Worm (Caenorhabditis elegans) whole organism, L2 larva: ENCODE data around the gene lips-12.
"Not testable (repeated sequence)": the region's sequence is repeated elsewhere in the genome, so short reads cannot be mapped to it uniquely, and the experiment has no call there.

Experiments used
- C34F6.9 ChIP-seq: fragments of 150-350 bp; optimal IDR thresholded peaks from 2 replicates; lab custom pipeline; 2014; ENCODE audit warnings: missing biosample characterization, missing genetic modification characterization
- F13H6.1 ChIP-seq: sonication (generic microtip); optimal IDR thresholded peaks from 2 replicates; lab custom pipeline; 2016; ENCODE audit warnings: missing genetic modification characterization, missing compliant biosample characterization
- R02D3.7 ChIP-seq: fragments of 150-350 bp; optimal IDR thresholded peaks from 2 replicates; lab custom pipeline; 2014; ENCODE audit warnings: missing biosample characterization, missing genetic modification characterization
- Y55F3AM.14 ChIP-seq: fragments of 200-800 bp; sonication (Bioruptor generic); optimal IDR thresholded peaks from 2 replicates; lab custom pipeline; 2018; ENCODE audit warnings: mild to moderate bottlenecking, missing genetic modification characterization, missing compliant biosample characterization
- ZK546.5 ChIP-seq: sonication (generic microtip); optimal IDR thresholded peaks from 2 replicates; lab custom pipeline; 2017; ENCODE audit warnings: missing biosample characterization, missing genetic modification characterization
- alr-1 ChIP-seq: fragments of 150-350 bp; optimal IDR thresholded peaks from 2 replicates; lab custom pipeline; 2014; ENCODE audit warnings: missing biosample characterization, missing genetic modification characterization
- ama-1 ChIP-seq: fragments of 150-350 bp; optimal IDR thresholded peaks from 2 replicates; lab custom pipeline; 2018; ENCODE audit warnings: inconsistent platforms
- blmp-1 ChIP-seq: sonication (generic microtip); optimal IDR thresholded peaks from 2 replicates; lab custom pipeline; 2017; ENCODE audit warnings: missing genetic modification characterization, mild to moderate bottlenecking, missing compliant biosample characterization, antibody characterized with exemption, moderate library complexity; ENCODE audit not compliant: insufficient read depth
- ceh-16 ChIP-seq: fragments of 150-350 bp; optimal IDR thresholded peaks from 2 replicates; lab custom pipeline; 2014; ENCODE audit warnings: missing biosample characterization, missing genetic modification characterization
- ceh-82 ChIP-seq: fragments of 150-350 bp; optimal IDR thresholded peaks from 2 replicates; lab custom pipeline; 2014; ENCODE audit warnings: missing biosample characterization, missing genetic modification characterization
- dmd-4 ChIP-seq: sonication (generic microtip); optimal IDR thresholded peaks from 2 replicates; lab custom pipeline; 2017; ENCODE audit warnings: missing biosample characterization, missing genetic modification characterization
- egl-27 ChIP-seq: sonication (generic microtip); optimal IDR thresholded peaks from 3 replicates; lab custom pipeline; 2017; ENCODE audit warnings: missing biosample characterization, missing genetic modification reagents, missing genetic modification characterization
- elt-3 ChIP-seq: sonication (generic microtip); optimal IDR thresholded peaks from 2 replicates; lab custom pipeline; 2017; ENCODE audit warnings: missing biosample characterization, missing genetic modification characterization
- fos-1 ChIP-seq: fragments of 150-350 bp; optimal IDR thresholded peaks from 2 replicates; lab custom pipeline; 2014; ENCODE audit warnings: missing biosample characterization, missing genetic modification characterization
- gmeb-1 ChIP-seq: fragments of 150-350 bp; optimal IDR thresholded peaks from 2 replicates; lab custom pipeline; 2014; ENCODE audit warnings: missing biosample characterization, missing genetic modification characterization
- lin-11 ChIP-seq: fragments of 150-350 bp; sonication (generic microtip); optimal IDR thresholded peaks from 2 replicates; lab custom pipeline; 2014; ENCODE audit warnings: missing biosample characterization, missing genetic modification characterization, inconsistent platforms, mixed read lengths
- lin-13 ChIP-seq: fragments of 150-350 bp; optimal IDR thresholded peaks from 2 replicates; lab custom pipeline; 2014; ENCODE audit warnings: missing biosample characterization, missing genetic modification reagents, missing genetic modification characterization
- lin-39 ChIP-seq: fragments of 150-350 bp; optimal IDR thresholded peaks from 2 replicates; lab custom pipeline; 2014; ENCODE audit warnings: missing biosample characterization, missing genetic modification reagents, missing genetic modification characterization
- lsy-2 ChIP-seq, 2 experiments: fragments of 150-350 bp in 1 of 2; sonication (generic microtip) in 1 of 2; optimal IDR thresholded peaks; 2 replicates each; lab custom pipeline; 2014 to 2017; ENCODE audit warnings: missing biosample characterization in 2 of 2, missing genetic modification characterization in 2 of 2
- mdl-1 ChIP-seq, 2 experiments: fragments of 150-350 bp in 1 of 2; sonication (generic microtip) in 1 of 2; optimal IDR thresholded peaks; 2 replicates each; lab custom pipeline; 2017; ENCODE audit warnings: missing biosample characterization in 2 of 2, missing genetic modification characterization in 2 of 2
- nhr-10 ChIP-seq: sonication (generic microtip); optimal IDR thresholded peaks from 2 replicates; lab custom pipeline; 2017; ENCODE audit warnings: missing biosample characterization, missing genetic modification characterization
- nhr-11 ChIP-seq: fragments of 150-350 bp; optimal IDR thresholded peaks from 2 replicates; lab custom pipeline; 2014; ENCODE audit warnings: missing biosample characterization, missing genetic modification characterization
- nhr-12 ChIP-seq: fragments of 150-350 bp; optimal IDR thresholded peaks from 2 replicates; lab custom pipeline; 2014; ENCODE audit warnings: missing biosample characterization, missing genetic modification characterization
- nhr-129 ChIP-seq: fragments of 150-350 bp; optimal IDR thresholded peaks from 2 replicates; lab custom pipeline; 2014; ENCODE audit warnings: missing biosample characterization, missing genetic modification characterization
- nhr-21 ChIP-seq: fragments of 150-350 bp; optimal IDR thresholded peaks from 2 replicates; lab custom pipeline; 2014; ENCODE audit warnings: missing biosample characterization, missing genetic modification characterization
- nhr-23 ChIP-seq: fragments of 150-350 bp; optimal IDR thresholded peaks from 2 replicates; lab custom pipeline; 2014; ENCODE audit warnings: missing biosample characterization, missing genetic modification reagents, missing genetic modification characterization
- nhr-237 ChIP-seq: fragments of 150-350 bp; optimal IDR thresholded peaks from 2 replicates; lab custom pipeline; 2014; ENCODE audit warnings: missing biosample characterization, missing genetic modification characterization
- nhr-25 ChIP-seq: fragments of 150-350 bp; sonication (generic microtip); optimal IDR thresholded peaks from 3 replicates; lab custom pipeline; 2014; ENCODE audit warnings: missing biosample characterization, missing genetic modification characterization
- nhr-6 ChIP-seq: fragments of 150-350 bp; optimal IDR thresholded peaks from 2 replicates; lab custom pipeline; 2014; ENCODE audit warnings: missing biosample characterization, missing genetic modification characterization
- nhr-77 ChIP-seq: fragments of 150-350 bp; optimal IDR thresholded peaks from 2 replicates; lab custom pipeline; 2014; ENCODE audit warnings: missing biosample characterization, missing genetic modification characterization
- peb-1 ChIP-seq: fragments of 150-350 bp; optimal IDR thresholded peaks from 2 replicates; lab custom pipeline; 2014; ENCODE audit warnings: missing biosample characterization, missing genetic modification characterization
- sem-4 ChIP-seq: fragments of 150-350 bp; optimal IDR thresholded peaks from 2 replicates; lab custom pipeline; 2014; ENCODE audit warnings: missing biosample characterization, missing genetic modification reagents, missing genetic modification characterization
- skn-1 ChIP-seq: sonication (generic microtip); optimal IDR thresholded peaks from 2 replicates; lab custom pipeline; 2017; ENCODE audit warnings: missing biosample characterization, missing genetic modification characterization
- sma-3 ChIP-seq: sonication (generic microtip); optimal IDR thresholded peaks from 2 replicates; lab custom pipeline; 2016; ENCODE audit warnings: missing genetic modification reagents, missing genetic modification characterization, missing compliant biosample characterization
- sma-9 ChIP-seq, 2 experiments: fragments of 150-350 bp in 1 of 2; sonication (generic microtip) in 1 of 2; optimal IDR thresholded peaks; 2 replicates each; lab custom pipeline; 2014 to 2016; ENCODE audit warnings: missing genetic modification characterization in 2 of 2, mild to moderate bottlenecking in 1 of 2, missing biosample characterization in 1 of 2, missing compliant biosample characterization in 1 of 2, missing genetic modification reagents in 1 of 2, moderate library complexity in 1 of 2
- snpc-4 ChIP-seq: fragments of 150-350 bp; optimal IDR thresholded peaks from 2 replicates; lab custom pipeline; 2014; ENCODE audit warnings: missing biosample characterization, missing genetic modification characterization
- unc-55 ChIP-seq: fragments of 150-350 bp; sonication (generic microtip); optimal IDR thresholded peaks from 3 replicates; lab custom pipeline; 2014; ENCODE audit warnings: missing biosample characterization, missing genetic modification reagents, missing genetic modification characterization
- unc-62 ChIP-seq: fragments of 150-350 bp; optimal IDR thresholded peaks from 2 replicates; lab custom pipeline; 2014; ENCODE audit warnings: missing biosample characterization, missing genetic modification reagents, missing genetic modification characterization
- zag-1 ChIP-seq: fragments of 150-350 bp; optimal IDR thresholded peaks from 2 replicates; lab custom pipeline; 2014; ENCODE audit warnings: missing biosample characterization, missing genetic modification characterization
- ztf-1 ChIP-seq: fragments of 200-800 bp; sonication (Bioruptor generic); conservative IDR thresholded peaks from 2 replicates; pipeline ENCODE4 v1.3.6; 2022; ENCODE audit warnings: missing genetic modification characterization, missing compliant biosample characterization

The lips-12 gene

DNA sequence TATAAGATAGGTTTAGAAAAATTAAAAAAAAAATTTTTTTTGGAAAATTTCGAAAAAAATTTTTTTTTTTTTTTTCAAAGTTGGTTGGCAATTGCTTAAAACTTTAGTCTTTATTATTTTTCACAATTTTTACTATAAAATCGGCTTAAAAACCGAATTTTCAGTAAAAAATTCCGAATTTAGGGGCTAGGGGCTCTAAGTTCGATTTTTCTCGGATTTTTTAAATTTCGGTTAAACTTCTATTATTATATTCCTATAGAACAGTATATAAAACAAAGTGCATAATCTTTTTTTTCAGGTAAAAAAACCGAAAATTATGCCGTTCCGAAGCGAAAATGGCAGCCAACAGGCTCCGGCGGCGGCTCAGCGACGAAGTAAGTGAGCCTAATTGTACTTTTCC is 22.5 kb upstream of the lips-12 start, which contains the start of gene pod-2:
TSS of gene pod-2 (plus strand) at position 301 of the 400 bp plus-strand sequence.
- no peak for TF ChIP-seq nhr-237 (tag; lab: Kevin White, UChicago)
- TF ChIP-seq nhr-23 = no peak
- no peak for TF ChIP-seq ztf-1 (GFP tag; lab: Robert Waterston, UW)
- no peak for TF ChIP-seq Y55F3AM.14 (GFP tag; lab: Kevin White, UChicago)
- TF ChIP-seq egl-27 (tag; lab: Kevin White, UChicago) = no peak
- TF ChIP-seq snpc-4 (tag; lab: Kevin White, UChicago) = no peak
- no peak for TF ChIP-seq sem-4
- no peak for TF ChIP-seq ceh-16
- no peak for TF ChIP-seq ceh-82 (tag; lab: Kevin White, UChicago)
- no peak for TF ChIP-seq sma-9 (GFP tag; optimal IDR thresholded peaks at IDR 0.05; lab: Kevin White, UChicago)
- no peak for TF ChIP-seq sma-9 (tag; optimal IDR thresholded peaks at IDR 0.05; lab: Kevin White, UChicago)
- no peak for TF ChIP-seq nhr-77 (tag; lab: Kevin White, UChicago)
- TF ChIP-seq mdl-1 (tag; optimal IDR thresholded peaks at IDR 0.05; lab: Kevin White, UChicago) = no peak
- no peak for TF ChIP-seq skn-1

DNA sequence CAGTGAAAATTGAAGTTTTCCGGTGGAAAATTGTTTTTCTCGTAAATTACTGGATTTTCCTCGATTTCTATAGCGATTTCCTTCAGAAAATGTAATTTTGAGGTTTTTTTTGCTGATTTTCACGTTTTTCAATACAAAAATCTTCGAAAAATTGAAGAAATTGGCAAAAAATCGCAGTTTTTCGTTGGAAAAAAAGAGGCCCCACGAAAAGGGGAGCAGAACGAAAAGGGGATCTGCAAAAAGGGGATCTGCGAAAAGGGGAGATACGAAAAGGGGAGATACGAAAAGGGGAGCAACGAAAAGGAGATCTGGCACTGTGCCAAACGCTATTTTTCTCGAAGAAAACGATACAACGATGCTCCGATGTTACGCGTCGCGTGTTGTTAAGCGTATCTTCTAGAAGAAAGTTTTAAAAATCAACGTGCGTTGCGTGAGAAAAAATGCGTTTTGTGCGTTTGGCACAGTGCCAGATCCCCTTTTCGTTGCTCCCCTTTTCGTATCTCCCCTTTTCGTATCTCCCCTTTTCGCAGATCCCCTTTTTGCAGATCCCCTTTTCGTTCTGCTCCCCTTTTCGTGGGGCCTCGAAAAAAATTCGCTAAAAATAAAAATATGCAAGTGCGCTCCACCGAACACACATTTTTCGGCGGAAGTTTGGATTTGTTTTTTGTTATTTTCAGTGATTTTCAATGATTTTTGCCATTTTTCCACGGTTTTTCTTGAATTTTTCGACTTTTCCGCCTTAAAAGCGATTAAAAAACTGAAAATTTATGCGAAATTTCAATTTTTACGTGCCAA is 20.5 kb upstream of the lips-12 start:
- peak; percentile 20 for TF ChIP-seq sma-9 (GFP tag; optimal IDR thresholded peaks at IDR 0.05; lab: Kevin White, UChicago)
- not testable (repeated sequence) for TF ChIP-seq sma-9 (tag; optimal IDR thresholded peaks at IDR 0.05; lab: Kevin White, UChicago)
- peak; percentile 71 for TF ChIP-seq gmeb-1
- peak in 1 of 2 experiments; percentile 21 for TF ChIP-seq lsy-2 (tag; optimal IDR thresholded peaks at IDR 0.05; lab: Kevin White, UChicago)
- TF ChIP-seq unc-55 = peak; percentile 53
- peak; percentile 20 for TF ChIP-seq C34F6.9
- TF ChIP-seq nhr-129 (tag; lab: Kevin White, UChicago) = peak; percentile 0
- TF ChIP-seq sma-3 (GFP tag; lab: Kevin White, UChicago) = peak; percentile 74
- peak; percentile 60 for TF ChIP-seq F13H6.1 (tag; lab: Kevin White, UChicago)
- TF ChIP-seq lin-13 (GFP tag; lab: Kevin White, UChicago) = peak; percentile 38
- peak; percentile 23 for TF ChIP-seq nhr-21 (tag; lab: Kevin White, UChicago)

DNA sequence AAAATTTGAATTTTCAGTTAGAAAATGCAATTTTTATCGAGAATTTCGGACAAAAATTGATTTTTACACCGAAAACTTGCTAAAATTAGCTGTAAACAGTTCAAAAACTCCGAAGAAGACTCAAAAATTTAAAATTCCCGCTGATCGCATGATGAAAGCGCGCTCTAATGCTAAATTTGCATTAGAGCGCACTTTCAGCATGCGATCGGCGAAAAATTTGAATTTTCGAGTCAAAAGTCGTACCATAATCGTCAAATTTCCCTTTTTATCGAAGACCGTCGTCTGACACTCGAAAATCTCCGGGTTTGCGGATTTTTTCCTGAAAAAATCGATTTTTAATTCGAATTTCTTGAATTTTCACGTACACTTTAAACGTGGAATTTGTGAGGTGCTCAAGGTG is 19.3 kb upstream of the lips-12 start:
- TF ChIP-seq zag-1 (tag; lab: Kevin White, UChicago) (no peak), ama-1 (lab: Kevin White, UChicago) (no peak), lin-39 (tag; lab: Kevin White, UChicago) (no peak), sma-3 (GFP tag; lab: Kevin White, UChicago) (no peak), peb-1 (tag; lab: Kevin White, UChicago) (no peak), nhr-21 (tag; lab: Kevin White, UChicago) (no peak), nhr-12 (tag; lab: Kevin White, UChicago) (no peak), sem-4 (no peak), Y55F3AM.14 (GFP tag; lab: Kevin White, UChicago) (no peak), gmeb-1 (no peak), lin-13 (GFP tag; lab: Kevin White, UChicago) (no peak), nhr-11 (tag; lab: Kevin White, UChicago) (no peak), blmp-1 (no peak), lin-11 (tag; lab: Kevin White, UChicago) (no peak), ceh-16 (no peak), nhr-6 (no peak), ZK546.5 (no peak), F13H6.1 (tag; lab: Kevin White, UChicago) (no peak)

DNA sequence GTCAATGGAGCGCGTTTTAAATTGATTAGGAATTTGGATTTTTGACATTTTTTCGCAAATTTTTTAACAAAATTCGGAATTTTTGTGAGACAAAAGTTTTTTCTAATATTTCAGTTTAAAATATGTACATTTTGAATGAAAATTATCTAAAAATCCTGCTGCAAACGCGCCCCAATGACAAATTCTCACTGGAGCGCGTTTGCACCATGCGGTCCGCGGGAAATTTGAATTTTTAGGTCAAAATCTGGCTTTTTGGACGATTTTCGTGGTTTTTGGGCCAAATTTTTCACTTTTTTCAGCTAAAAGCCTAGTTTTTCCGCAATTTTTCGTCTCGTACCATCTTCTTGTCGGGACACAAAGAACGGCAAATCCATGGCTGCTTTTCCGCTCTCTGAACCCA is 18.7 kb upstream of the lips-12 start:
- no peak for TF ChIP-seq nhr-23
- no peak for TF ChIP-seq sma-3 (GFP tag; lab: Kevin White, UChicago)

DNA sequence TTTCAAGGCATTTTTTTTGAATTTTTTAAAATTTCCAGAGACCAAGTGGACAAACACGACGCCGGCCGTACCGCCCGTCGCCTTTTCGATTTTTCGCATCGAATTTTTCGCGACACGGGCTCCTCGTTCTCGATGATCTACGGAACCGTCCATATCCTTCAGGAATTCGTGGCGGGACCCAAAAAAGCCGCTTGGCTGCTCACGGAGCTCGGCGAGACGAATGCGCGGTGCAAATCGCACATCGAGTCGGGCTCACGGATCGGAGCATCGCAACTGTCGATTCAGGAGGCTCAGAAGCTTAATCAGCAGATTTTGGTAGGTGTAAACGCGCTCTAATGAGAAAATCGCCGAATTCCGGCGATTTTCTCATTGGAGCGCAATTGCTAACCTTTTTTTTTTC is 17.8 kb upstream of the lips-12 start:
- TF ChIP-seq elt-3 (tag; lab: Kevin White, UChicago) = no peak
- no peak for TF ChIP-seq nhr-129 (tag; lab: Kevin White, UChicago)
- TF ChIP-seq nhr-6 = no peak
- no peak for TF ChIP-seq mdl-1 (tag; optimal IDR thresholded peaks at IDR 0.05; lab: Kevin White, UChicago)
- no peak for TF ChIP-seq unc-62
- no peak for TF ChIP-seq gmeb-1
- no peak for TF ChIP-seq nhr-25 (tag; lab: Kevin White, UChicago)
- no peak for TF ChIP-seq R02D3.7 (tag; lab: Kevin White, UChicago)
- no peak for TF ChIP-seq dmd-4
- TF ChIP-seq lin-11 (tag; lab: Kevin White, UChicago) = no peak
- TF ChIP-seq skn-1 = no peak
- TF ChIP-seq unc-55 = no peak
- no peak for TF ChIP-seq C34F6.9
- no peak for TF ChIP-seq blmp-1
- TF ChIP-seq alr-1 (tag; lab: Kevin White, UChicago) = no peak
- no peak for TF ChIP-seq nhr-10 (tag; lab: Kevin White, UChicago)
- TF ChIP-seq snpc-4 (tag; lab: Kevin White, UChicago) = no peak
- no peak for TF ChIP-seq ztf-1 (GFP tag; lab: Robert Waterston, UW)
- no peak for TF ChIP-seq fos-1 (tag; lab: Kevin White, UChicago)
